Worm (Caenorhabditis elegans): ENCODE measurements around the gene ZK632.14.

ce11 chrIII:9862469-9862868 lies 49.2 kb downstream of the ZK632.14 start:
- TF ChIP-seq fkh-10 (GFP tag; optimal IDR thresholded peaks at IDR 0.05) = no peak
- TF ChIP-seq pqm-1 (tag; optimal IDR thresholded peaks at IDR 0.05) = no peak

Data from whole organism, L4 larva.